Worm (Caenorhabditis elegans): ENCODE results near the gene F17H10.2.

F17H10.2 gene

DNA sequence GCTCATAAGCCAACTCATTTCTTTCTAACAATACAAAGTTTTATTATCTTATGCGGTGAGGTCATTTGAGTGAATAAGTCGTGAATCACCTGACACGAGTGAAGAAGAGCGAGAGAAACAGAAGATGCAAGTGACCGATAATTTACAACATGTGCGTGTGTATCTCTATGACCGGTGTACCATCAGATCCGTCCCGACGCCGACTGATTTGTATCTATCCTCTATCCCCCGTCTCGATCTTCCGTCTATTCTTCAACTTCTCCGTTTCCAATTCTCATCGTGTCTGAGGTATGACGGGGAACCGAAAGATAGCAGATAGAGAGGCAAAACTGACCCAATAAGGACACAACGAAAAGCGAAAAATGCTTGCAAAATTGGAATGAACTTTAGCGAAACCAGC, 27.9 kb downstream of the F17H10.2 start, which contains the start of gene F09A5.3 (continued):
- peak in 1 of 2 experiments; percentile 99 for TF ChIP-seq unc-62 (GFP tag; optimal IDR thresholded peaks at IDR 0.05 in 1 of 2)
- TF ChIP-seq unc-62 (tag; optimal IDR thresholded peaks at IDR 0.05): no peak
- peak; percentile 14 for TF ChIP-seq dve-1 (tag; optimal IDR thresholded peaks at IDR 0.05; ENCODE audit: insufficient read depth)
- TF ChIP-seq skn-1 (tag; optimal IDR thresholded peaks at IDR 0.05): no peak
- TF ChIP-seq hmg-1.1 (GFP tag; IDR thresholded peaks at IDR 0.05): no peak
- TF ChIP-seq dmd-6 (GFP tag; IDR thresholded peaks at IDR 0.05): peak; percentile 31; the same call in 1 of the 2 replicates
- TF ChIP-seq zfp-3 (GFP tag; conservative IDR thresholded peaks at IDR 0.05): no peak
- TF ChIP-seq F49E8.2 (tag; optimal IDR thresholded peaks at IDR 0.05; ENCODE audit: borderline replicate concordance): no peak
- TF ChIP-seq spr-3 (GFP tag; optimal IDR thresholded peaks at IDR 0.05): no peak
- no peak for TF ChIP-seq ctbp-1 (GFP tag; IDR thresholded peaks at IDR 0.05)
- peak; percentile 8 for TF ChIP-seq F10B5.3 (tag; optimal IDR thresholded peaks at IDR 0.05)
- TF ChIP-seq Y105C5A.15 (GFP tag; IDR thresholded peaks at IDR 0.05): no peak
- TF ChIP-seq madf-5 (GFP tag; IDR thresholded peaks at IDR 0.05): no peak
- TF ChIP-seq gei-8 (GFP tag; optimal IDR thresholded peaks at IDR 0.05): no peak
- no peak for TF ChIP-seq jun-1 (tag; optimal IDR thresholded peaks at IDR 0.05)
- no peak; the same call in 1 of the 2 replicates for TF ChIP-seq T26A8.4 (GFP tag; IDR thresholded peaks at IDR 0.05)
- TF ChIP-seq mep-1 (tag; optimal IDR thresholded peaks at IDR 0.05): no peak
- TF ChIP-seq pha-4 (GFP tag; IDR thresholded peaks at IDR 0.05): no peak
- no peak for TF ChIP-seq pha-4 (tag; optimal IDR thresholded peaks at IDR 0.05)
- TF ChIP-seq egl-27 (tag; optimal IDR thresholded peaks at IDR 0.05): no peak
- TF ChIP-seq nhr-48 (tag; optimal IDR thresholded peaks at IDR 0.05): no peak
- TF ChIP-seq saeg-2 (GFP tag; IDR thresholded peaks at IDR 0.05): no peak
- TF ChIP-seq lin-15B (tag; optimal IDR thresholded peaks at IDR 0.05): no peak
- TF ChIP-seq zip-11 (GFP tag; IDR thresholded peaks at IDR 0.05): no peak
- no peak for TF ChIP-seq cey-2 (tag; optimal IDR thresholded peaks at IDR 0.05; ENCODE audit: borderline replicate concordance, insufficient read depth)
- no peak for TF ChIP-seq zag-1 (tag; optimal IDR thresholded peaks at IDR 0.05)
- no peak for TF ChIP-seq nhr-76 (tag; optimal IDR thresholded peaks at IDR 0.05)
- peak; percentile 5 for TF ChIP-seq aha-1 (tag)
- peak; percentile 17 for TF ChIP-seq mes-2 (tag; optimal IDR thresholded peaks at IDR 0.05; ENCODE audit: poor library complexity, severe bottlenecking)

DNA sequence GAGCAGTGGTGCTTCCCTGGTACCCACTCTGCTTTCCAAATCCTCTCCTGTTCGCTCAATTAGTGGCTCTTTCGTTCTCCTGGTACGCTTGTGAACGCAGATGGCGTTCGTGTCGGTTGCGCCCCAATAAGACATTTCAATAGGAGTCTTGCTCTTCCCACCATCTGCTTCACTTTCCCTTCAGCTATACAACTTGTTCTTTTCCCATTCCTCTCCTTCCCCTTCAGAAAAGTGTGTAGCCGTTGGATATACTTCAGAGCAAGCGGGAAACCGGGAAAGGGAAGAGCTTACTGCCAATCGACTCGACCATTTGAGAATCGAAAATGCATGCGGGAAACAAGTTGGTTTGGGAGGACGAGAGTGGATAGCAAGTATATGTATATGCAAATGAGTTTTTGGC, 29.7 kb downstream of the F17H10.2 start:
- TF ChIP-seq ceh-62 (tag; optimal IDR thresholded peaks at IDR 0.05): no peak
- TF ChIP-seq lin-15B (tag; optimal IDR thresholded peaks at IDR 0.05): no peak
- no peak for TF ChIP-seq fkh-10 (GFP tag; optimal IDR thresholded peaks at IDR 0.05)
- TF ChIP-seq rbr-2 (tag; optimal IDR thresholded peaks at IDR 0.05): peak; percentile 43
- no peak for TF ChIP-seq unc-39 (tag; optimal IDR thresholded peaks at IDR 0.05)
- TF ChIP-seq nhr-102 (tag; optimal IDR thresholded peaks at IDR 0.05): peak; percentile 6
- TF ChIP-seq T26A8.4 (GFP tag; IDR thresholded peaks at IDR 0.05): no peak

DNA sequence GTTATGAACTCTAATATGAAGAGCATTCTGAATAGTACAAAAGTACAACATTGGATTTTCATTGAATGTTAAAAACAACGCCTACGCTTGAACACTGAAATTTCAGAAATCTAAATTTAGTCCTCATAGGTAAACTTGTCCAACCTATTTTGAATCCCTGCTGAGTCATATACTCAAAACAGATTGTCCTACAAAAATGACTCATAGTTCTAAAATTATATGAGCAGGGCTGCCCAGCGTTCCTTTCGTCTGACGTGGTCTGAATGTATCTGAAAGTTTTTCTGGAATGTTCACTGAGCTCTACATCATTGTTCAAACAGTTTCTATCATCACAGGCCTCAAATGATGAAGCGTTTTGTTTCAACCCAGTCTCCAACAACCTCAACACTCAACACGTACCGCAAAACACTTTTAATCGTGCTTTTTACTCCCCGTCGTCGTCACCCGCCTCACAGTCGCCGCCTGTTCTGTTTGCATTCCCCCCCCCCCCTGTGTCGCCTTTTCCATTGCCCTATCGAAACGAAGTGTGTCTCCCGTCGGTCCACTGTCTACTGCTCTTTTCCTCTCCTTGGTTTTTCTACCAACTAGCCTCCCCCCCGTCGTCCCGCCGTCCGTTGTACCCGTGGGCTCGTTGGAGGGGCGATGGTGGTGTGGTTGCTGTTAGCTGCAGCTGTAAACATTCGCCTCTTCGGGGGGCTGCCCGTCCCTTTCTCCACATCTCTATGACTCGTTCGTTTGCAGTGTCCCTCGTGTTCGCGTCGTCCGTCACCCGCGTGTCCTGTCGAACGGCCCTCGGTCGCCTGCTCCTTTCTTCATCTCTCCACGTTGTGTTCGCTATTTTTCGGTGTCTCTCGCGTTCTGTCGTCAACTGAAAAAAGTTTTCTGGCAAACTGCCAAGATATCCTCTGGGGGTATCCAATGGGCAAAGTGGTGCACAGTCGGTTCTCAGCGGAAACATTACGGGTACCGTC, 30.5 kb downstream of the F17H10.2 start:
- TF ChIP-seq nhr-42 (GFP tag; IDR thresholded peaks at IDR 0.05): 0 out of 2 replicates have a peak, but pooled peaks have one; percentile 55
- TF ChIP-seq F44E2.7 (GFP tag; IDR thresholded peaks at IDR 0.05): no peak
- TF ChIP-seq mxl-2 (GFP tag; conservative IDR thresholded peaks at IDR 0.05): 0 out of 2 replicates have a peak, but pooled peaks have one; percentile 39
- TF ChIP-seq D1046.2 (GFP tag; IDR thresholded peaks at IDR 0.05): 0 out of 2 replicates have a peak, but pooled peaks have one; percentile 21
- TF ChIP-seq zag-1 (tag; optimal IDR thresholded peaks at IDR 0.05): no peak
- no peak for TF ChIP-seq ztf-11 (tag; optimal IDR thresholded peaks at IDR 0.05)
- peak; percentile 95 for TF ChIP-seq hlh-11 (tag; optimal IDR thresholded peaks at IDR 0.05)
- TF ChIP-seq madf-5 (GFP tag; IDR thresholded peaks at IDR 0.05): no peak
- TF ChIP-seq T26A8.4 (GFP tag; IDR thresholded peaks at IDR 0.05): peak; percentile 47; the same call in 1 of the 2 replicates
- no peak for TF ChIP-seq F10B5.3 (tag; optimal IDR thresholded peaks at IDR 0.05)
- TF ChIP-seq egl-43 (GFP tag; IDR thresholded peaks at IDR 0.05): peak; percentile 79; the same call in 1 of the 2 replicates
- no peak for TF ChIP-seq spr-1 (tag; optimal IDR thresholded peaks at IDR 0.05)
- no peak for TF ChIP-seq nhr-237 (tag; optimal IDR thresholded peaks at IDR 0.05)
- TF ChIP-seq Y5F2A.4 (GFP tag; optimal IDR thresholded peaks at IDR 0.05): no peak
- no peak for TF ChIP-seq daf-19 (GFP tag; conservative IDR thresholded peaks at IDR 0.05)
- peak; percentile 62 to 76 for TF ChIP-seq lsy-2 (tag; optimal IDR thresholded peaks at IDR 0.05)
- TF ChIP-seq nhr-41 (GFP tag; IDR thresholded peaks at IDR 0.05): no peak
- no peak for TF ChIP-seq vab-7 (GFP tag; IDR thresholded peaks at IDR 0.05)
